Worm (Caenorhabditis elegans): Measurements from ENCODE around the gene cest-9.2.

The cest-9.2 gene

ce11 chrX:12221817-12222216, at the start of gene cest-9.2:
Gene cest-9.2 (plus strand): TSS chrX:12222117.
- TF ChIP-seq crh-2 (tag; optimal IDR thresholded peaks at IDR 0.05), result no peak
- no peak for TF ChIP-seq gmeb-1 (tag; optimal IDR thresholded peaks at IDR 0.05)
- no peak for TF ChIP-seq elt-3 (tag; optimal IDR thresholded peaks at IDR 0.05)
- no peak for TF ChIP-seq sma-3 (GFP tag; optimal IDR thresholded peaks at IDR 0.05)
- no peak for TF ChIP-seq nhr-129 (tag; optimal IDR thresholded peaks at IDR 0.05)
- no peak for TF ChIP-seq nhr-77 (tag; optimal IDR thresholded peaks at IDR 0.05)
- no peak for TF ChIP-seq unc-62 (GFP tag; optimal IDR thresholded peaks at IDR 0.05)
- TF ChIP-seq F13H6.1 (tag; optimal IDR thresholded peaks at IDR 0.05), result no peak
- TF ChIP-seq ztf-11 (tag; optimal IDR thresholded peaks at IDR 0.05), result no peak
- TF ChIP-seq lsy-2 (tag; optimal IDR thresholded peaks at IDR 0.05), result no peak
- TF ChIP-seq dmd-4 (tag; optimal IDR thresholded peaks at IDR 0.05), result no peak
- TF ChIP-seq unc-39 (tag; optimal IDR thresholded peaks at IDR 0.05), result no peak
- no peak for TF ChIP-seq peb-1 (tag; optimal IDR thresholded peaks at IDR 0.05)
- TF ChIP-seq blmp-1 (tag; optimal IDR thresholded peaks at IDR 0.05; ENCODE audit: insufficient read depth), result no peak
- TF ChIP-seq lin-13 (GFP tag; optimal IDR thresholded peaks at IDR 0.05), result no peak

ce11 chrX:12172482-12173134, 49.3 kb upstream of the cest-9.2 start:
- TF ChIP-seq dmd-4 (tag; optimal IDR thresholded peaks at IDR 0.05), result no peak
- peak; percentile 96 for TF ChIP-seq ceh-16 (tag; optimal IDR thresholded peaks at IDR 0.05)
- TF ChIP-seq nhr-6 (tag; optimal IDR thresholded peaks at IDR 0.05), result no peak
- peak; percentile 27 for TF ChIP-seq sma-3 (GFP tag; optimal IDR thresholded peaks at IDR 0.05)
- peak; percentile 27 for TF ChIP-seq F13H6.1 (tag; optimal IDR thresholded peaks at IDR 0.05)
- TF ChIP-seq mbf-1 (tag; optimal IDR thresholded peaks at IDR 0.05), result no peak
- peak; percentile 54 for TF ChIP-seq nhr-129 (tag; optimal IDR thresholded peaks at IDR 0.05)
- peak; percentile 28 for TF ChIP-seq fos-1 (tag; optimal IDR thresholded peaks at IDR 0.05)
- peak; percentile 47 for TF ChIP-seq nhr-25 (tag; optimal IDR thresholded peaks at IDR 0.05)
- peak; percentile 84 for TF ChIP-seq sma-9 (GFP tag; optimal IDR thresholded peaks at IDR 0.05)
- TF ChIP-seq sma-9 (tag; optimal IDR thresholded peaks at IDR 0.05), result no peak
- TF ChIP-seq crh-2 (tag; optimal IDR thresholded peaks at IDR 0.05), result peak; percentile 32
- peak; percentile 37 for TF ChIP-seq elt-1 (tag; optimal IDR thresholded peaks at IDR 0.05)

- TF ChIP-seq Y55F3AM.14 (GFP tag; optimal IDR thresholded peaks at IDR 0.05), result no peak
- TF ChIP-seq mdl-1 (tag; optimal IDR thresholded peaks at IDR 0.05), result no peak
- peak; percentile 32 for TF ChIP-seq fos-1 (tag; optimal IDR thresholded peaks at IDR 0.05)
- TF ChIP-seq nhr-6 (tag; optimal IDR thresholded peaks at IDR 0.05), result no peak
- no peak for TF ChIP-seq unc-55 (GFP tag; optimal IDR thresholded peaks at IDR 0.05)
- no peak for TF ChIP-seq nhr-129 (tag; optimal IDR thresholded peaks at IDR 0.05)
- no peak for TF ChIP-seq nhr-11 (tag; optimal IDR thresholded peaks at IDR 0.05)
- no peak for TF ChIP-seq nhr-10 (tag; optimal IDR thresholded peaks at IDR 0.05)
- TF ChIP-seq ZK546.5 (tag; optimal IDR thresholded peaks at IDR 0.05), result no peak
- TF ChIP-seq gmeb-1 (tag; optimal IDR thresholded peaks at IDR 0.05), result no peak
- TF ChIP-seq zag-1 (tag; optimal IDR thresholded peaks at IDR 0.05), result no peak
- TF ChIP-seq mbf-1 (tag; optimal IDR thresholded peaks at IDR 0.05), result no peak
- TF ChIP-seq ama-1 (optimal IDR thresholded peaks at IDR 0.05), result no peak
- no peak for TF ChIP-seq unc-62 (GFP tag; optimal IDR thresholded peaks at IDR 0.05)
- peak; percentile 40 for TF ChIP-seq sma-9 (GFP tag; optimal IDR thresholded peaks at IDR 0.05)
- TF ChIP-seq sma-9 (tag; optimal IDR thresholded peaks at IDR 0.05), result no peak
- no peak for TF ChIP-seq dmd-4 (tag; optimal IDR thresholded peaks at IDR 0.05)
- no peak for TF ChIP-seq peb-1 (tag; optimal IDR thresholded peaks at IDR 0.05)
Observed at ce11 chrX:12173989-12174388, 47.9 kb upstream of the cest-9.2 start.

- peak; percentile 9 for TF ChIP-seq crh-2 (tag; optimal IDR thresholded peaks at IDR 0.05)
- TF ChIP-seq lsy-2 (tag; optimal IDR thresholded peaks at IDR 0.05), result no peak
- TF ChIP-seq C34F6.9 (tag; optimal IDR thresholded peaks at IDR 0.05), result no peak
- peak; percentile 63 for TF ChIP-seq sma-9 (GFP tag; optimal IDR thresholded peaks at IDR 0.05)
- TF ChIP-seq sma-9 (tag; optimal IDR thresholded peaks at IDR 0.05), result no peak
- no peak for TF ChIP-seq mbf-1 (tag; optimal IDR thresholded peaks at IDR 0.05)
- TF ChIP-seq fos-1 (tag; optimal IDR thresholded peaks at IDR 0.05), result peak; percentile 4
- no peak for TF ChIP-seq blmp-1 (tag; optimal IDR thresholded peaks at IDR 0.05; ENCODE audit: insufficient read depth)
- TF ChIP-seq zag-1 (tag; optimal IDR thresholded peaks at IDR 0.05), result no peak
- TF ChIP-seq unc-62 (GFP tag; optimal IDR thresholded peaks at IDR 0.05), result no peak
Observed at ce11 chrX:12174686-12175404, 47.1 kb upstream of the cest-9.2 start.

All from whole organism, L2 larva.